Worm (Caenorhabditis elegans) whole organism, L4 larva: Measurements from ENCODE around the gene F10E9.3.

Experiments
- F49E8.2 ChIP-seq: sonication (generic microtip); optimal IDR thresholded peaks from 2 replicates; lab custom pipeline; 2016; ENCODE audit warnings: missing compliant biosample characterization, mild to moderate bottlenecking, missing genetic modification characterization, borderline replicate concordance
- Y5F2A.4 ChIP-seq: fragments of 200-800 bp; sonication (Bioruptor generic); optimal IDR thresholded peaks from 2 replicates; lab custom pipeline; 2018; ENCODE audit warnings: mild to moderate bottlenecking, missing genetic modification characterization, missing compliant biosample characterization
- dmd-6 ChIP-seq: fragments of 200-800 bp; sonication (Bioruptor generic); IDR thresholded peaks from 2 replicates; pipeline ENCODE4 v1.3.6; 2022; ENCODE audit warnings: missing genetic modification reagents, missing genetic modification characterization, missing compliant biosample characterization
- lim-7 ChIP-seq: fragments of 200-800 bp; sonication (Bioruptor generic); IDR thresholded peaks from 2 replicates; pipeline ENCODE4 v1.3.6; 2022; ENCODE audit warnings: missing genetic modification characterization, missing compliant biosample characterization
- mdl-1 ChIP-seq, 2 experiments: fragments of 150-350 bp in 1 of 2; sonication (generic microtip) in 1 of 2; optimal IDR thresholded peaks; 2 replicates each; lab custom pipeline; 2014 to 2017; ENCODE audit warnings: missing biosample characterization in 2 of 2, missing genetic modification characterization in 2 of 2
- pha-4 ChIP-seq, 2 experiments: fragments of 150-350 bp in 1 of 2; fragments of 200-800 bp in 1 of 2; sonication (Bioruptor generic) in 1 of 2; IDR thresholded peaks in 1 of 2; optimal IDR thresholded peaks in 1 of 2; 2 replicates each; pipeline versions ENCODE4 v1.3.6 to Lab custom; 2014 to 2022; ENCODE audit warnings: missing genetic modification characterization in 2 of 2, missing genetic modification reagents in 2 of 2, missing biosample characterization in 1 of 2, missing compliant biosample characterization in 1 of 2
- unc-130 ChIP-seq: sonication (generic microtip); optimal IDR thresholded peaks from 2 replicates; lab custom pipeline; 2016; ENCODE audit warnings: missing genetic modification reagents, missing genetic modification characterization, missing compliant biosample characterization
- unc-62 ChIP-seq, 3 experiments: fragments of 150-350 bp in 1 of 3; sonication (generic microtip); optimal IDR thresholded peaks in 2 of 3; peaks in 1 of 3; 1 replicate in 1 of 3; 2 replicates in 2 of 3; lab custom pipeline; 2014 to 2017; ENCODE audit warnings: missing biosample characterization in 3 of 3, missing genetic modification characterization in 3 of 3, missing genetic modification reagents in 3 of 3, missing genotype in 1 of 3
- ztf-11 ChIP-seq: fragments of 150-350 bp; optimal IDR thresholded peaks from 2 replicates; lab custom pipeline; 2014; ENCODE audit warnings: missing biosample characterization, missing genetic modification characterization

- TF ChIP-seq lim-7 (GFP tag; lab: Robert Waterston, UW) (no peak), mdl-1 (tag; optimal IDR thresholded peaks at IDR 0.05; lab: Kevin White, UChicago) (no peak), unc-62 (GFP tag; optimal IDR thresholded peaks at IDR 0.05 in 1 of 2; lab: Kevin White, UChicago) (no peak), unc-62 (tag; optimal IDR thresholded peaks at IDR 0.05; lab: Kevin White, UChicago) (no peak), pha-4 (GFP tag; IDR thresholded peaks at IDR 0.05; lab: Robert Waterston, UW) (no peak), pha-4 (tag; optimal IDR thresholded peaks at IDR 0.05; lab: Kevin White, UChicago) (no peak), ztf-11 (tag; lab: Kevin White, UChicago) (no peak), Y5F2A.4 (no peak), unc-130 (no peak), dmd-6 (GFP tag; lab: Robert Waterston, UW) (no peak), F49E8.2 (tag; lab: Kevin White, UChicago) (no peak)
Observed at ce11 chrIII:8312393-8312792, 1.6 kb downstream of the F10E9.3 start, which contains the start of gene F10E9.2.
